Fruit fly (Drosophila melanogaster): ENCODE measurements around the gene Wnt4.

dm6 chr2L:7319914-7320313 is 42.9 kb upstream of the Wnt4 start:
- TF ChIP-seq HLH106 (tag; optimal IDR thresholded peaks at IDR 0.05) = peak; percentile 78
- no peak for TF ChIP-seq Vsx2 (GFP tag; optimal IDR thresholded peaks at IDR 0.05; ENCODE audit: partially characterized antibody)
- no peak for TF ChIP-seq jim (GFP tag; optimal IDR thresholded peaks at IDR 0.05)
- TF ChIP-seq CG32264 (GFP tag; optimal IDR thresholded peaks at IDR 0.05) = peak; percentile 51
- TF ChIP-seq CG9705 (GFP tag; optimal IDR thresholded peaks at IDR 0.05) = peak; percentile 61
- no peak for TF ChIP-seq tai (GFP tag; optimal IDR thresholded peaks at IDR 0.05)
- TF ChIP-seq OdsH (GFP tag; optimal IDR thresholded peaks at IDR 0.05) = peak; percentile 80
